Worm (Caenorhabditis elegans) whole organism, L3 larva: ENCODE measurements around the gene Y48C3A.5.

Experiments
- ama-1 ChIP-seq: fragments of 150-350 bp; optimal IDR thresholded peaks from 2 replicates; lab custom pipeline; 2018
- mdl-1 ChIP-seq: fragments of 150-350 bp; optimal IDR thresholded peaks from 2 replicates; lab custom pipeline; 2014; ENCODE audit warnings: missing biosample characterization, missing genetic modification characterization
- nhr-237 ChIP-seq: fragments of 150-350 bp; optimal IDR thresholded peaks from 2 replicates; lab custom pipeline; 2014; ENCODE audit warnings: missing biosample characterization, missing genetic modification characterization
- nhr-77 ChIP-seq: fragments of 150-350 bp; optimal IDR thresholded peaks from 2 replicates; lab custom pipeline; 2014; ENCODE audit warnings: missing biosample characterization, missing genetic modification characterization
- unc-39 ChIP-seq: sonication (generic microtip); optimal IDR thresholded peaks from 4 replicates; lab custom pipeline; 2017; ENCODE audit warnings: missing biosample characterization, missing genetic modification characterization
- unc-62 ChIP-seq: fragments of 150-350 bp; sonication (generic microtip); optimal IDR thresholded peaks from 4 replicates; lab custom pipeline; 2014; ENCODE audit warnings: missing biosample characterization, missing genetic modification reagents, missing genetic modification characterization

DNA sequence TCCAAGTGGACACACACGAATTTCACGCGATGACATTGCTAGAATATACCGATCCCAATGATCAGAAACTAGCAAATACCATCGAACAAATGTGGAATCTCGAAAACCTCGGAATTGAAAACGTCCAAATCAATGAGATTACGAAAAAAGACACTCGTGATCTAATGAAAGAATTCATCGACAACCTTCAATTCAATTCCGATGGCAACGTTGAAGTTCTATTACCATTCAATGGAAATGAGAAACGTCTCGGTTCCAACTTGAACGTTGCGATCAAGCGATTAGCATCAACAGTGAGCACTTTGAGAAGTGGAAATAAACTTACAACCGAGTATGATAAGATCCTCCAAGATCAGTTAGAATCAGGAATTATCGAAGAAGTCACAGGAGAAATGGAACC lies 15.6 kb upstream of the Y48C3A.5 start:
- TF ChIP-seq ama-1 (lab: Kevin White, UChicago) (no peak), unc-39 (tag; lab: Kevin White, UChicago) (no peak), unc-62 (GFP tag; lab: Kevin White, UChicago) (no peak), nhr-237 (tag; lab: Kevin White, UChicago) (no peak), mdl-1 (tag; lab: Kevin White, UChicago) (no peak), nhr-77 (no peak)
